Fruit fly (Drosophila melanogaster): Measurements from ENCODE around the gene CG5866.
"Not testable (repeated sequence)": the region's sequence is repeated elsewhere in the genome, so short reads cannot be mapped to it uniquely, and the experiment has no call there.

- not testable (repeated sequence) for TF ChIP-seq Gug (GFP tag; IDR thresholded peaks at IDR 0.05); fkh (GFP tag; optimal IDR thresholded peaks at IDR 0.05); CG16779 (tag; optimal IDR thresholded peaks at IDR 0.05); CG8319 (GFP tag; optimal IDR thresholded peaks at IDR 0.05); Ets96B (tag; optimal IDR thresholded peaks at IDR 0.05); Smox (GFP tag; optimal IDR thresholded peaks at IDR 0.05); fd59A (GFP tag; optimal IDR thresholded peaks at IDR 0.05); Eip78C (GFP tag); Lpt (GFP tag; optimal IDR thresholded peaks at IDR 0.05)
Observed at dm6 chr3R:17456676-17457075, 41.1 kb downstream of the CG5866 start, which contains the start of gene CG14330.
